Worm (Caenorhabditis elegans) whole organism, L4 larva: ENCODE results near the gene tmem-258.
A peak's percentile ranks its signal among the peaks of the same experiment; 100 is the strongest.

Experiments
- Y105C5A.15 ChIP-seq: fragments of 200-800 bp; sonication (Bioruptor generic); IDR thresholded peaks from 2 replicates; pipeline ENCODE4 v1.3.6; 2022; ENCODE audit warnings: missing genetic modification characterization, missing compliant biosample characterization
- Y5F2A.4 ChIP-seq: fragments of 200-800 bp; sonication (Bioruptor generic); optimal IDR thresholded peaks from 2 replicates; lab custom pipeline; 2018; ENCODE audit warnings: mild to moderate bottlenecking, missing genetic modification characterization, missing compliant biosample characterization
- ZK546.5 ChIP-seq, 2 experiments: sonication (generic microtip); optimal IDR thresholded peaks; 2 replicates each; lab custom pipeline; 2017; ENCODE audit warnings: missing biosample characterization in 2 of 2, missing genetic modification characterization in 2 of 2
- aha-1 ChIP-seq: fragments of 150-350 bp; peaks from one replicate; lab custom pipeline; 2014; ENCODE audit warnings: missing biosample characterization, missing genetic modification characterization
- aly-2 ChIP-seq: sonication (generic microtip); optimal IDR thresholded peaks from 2 replicates; lab custom pipeline; 2018; ENCODE audit warnings: missing biosample characterization, missing genetic modification characterization
- arid-1 ChIP-seq: fragments of 200-800 bp; sonication (Bioruptor generic); conservative IDR thresholded peaks from 2 replicates; pipeline ENCODE4 v1.3.6; 2022; ENCODE audit warnings: missing genetic modification reagents, missing genetic modification characterization, missing compliant biosample characterization
- ceh-20 ChIP-seq: fragments of 200-800 bp; sonication (Bioruptor generic); IDR thresholded peaks from 2 replicates; pipeline ENCODE4 v1.3.6; 2022; ENCODE audit warnings: missing genetic modification reagents, missing genetic modification characterization, missing compliant biosample characterization
- ces-1 ChIP-seq: fragments of 150-350 bp; sonication (generic microtip); optimal IDR thresholded peaks from 4 replicates; lab custom pipeline; 2014; ENCODE audit warnings: missing biosample characterization, missing genetic modification reagents, missing genetic modification characterization
- ctbp-1 ChIP-seq: fragments of 200-800 bp; sonication (Bioruptor generic); IDR thresholded peaks from 2 replicates; pipeline ENCODE4 v1.3.6; 2022; ENCODE audit warnings: missing genetic modification reagents, missing genetic modification characterization, missing compliant biosample characterization
- dmd-9 ChIP-seq: fragments of 200-800 bp; sonication (Bioruptor generic); IDR thresholded peaks from 2 replicates; pipeline ENCODE4 v1.3.6; 2022; ENCODE audit warnings: missing genetic modification reagents, missing genetic modification characterization, missing compliant biosample characterization
- dpl-1 ChIP-seq: fragments of 150-350 bp; optimal IDR thresholded peaks from 2 replicates; lab custom pipeline; 2014; ENCODE audit warnings: missing biosample characterization, missing genetic modification reagents, missing genetic modification characterization
- duxl-1 ChIP-seq: sonication (generic microtip); optimal IDR thresholded peaks from 2 replicates; lab custom pipeline; 2016; ENCODE audit warnings: mild to moderate bottlenecking, missing genetic modification characterization, moderate library complexity, missing compliant biosample characterization; ENCODE audit not compliant: poor library complexity
- egl-27 ChIP-seq: sonication (generic microtip); optimal IDR thresholded peaks from 3 replicates; lab custom pipeline; 2017; ENCODE audit warnings: missing biosample characterization, missing genetic modification reagents, missing genetic modification characterization
- fkh-10 ChIP-seq: fragments of 150-350 bp; optimal IDR thresholded peaks from 2 replicates; lab custom pipeline; 2014; ENCODE audit warnings: missing biosample characterization, missing genetic modification reagents, missing genetic modification characterization
- jun-1 ChIP-seq: fragments of 150-350 bp; optimal IDR thresholded peaks from 2 replicates; lab custom pipeline; 2014; ENCODE audit warnings: missing biosample characterization, missing genetic modification reagents, missing genetic modification characterization
- lim-7 ChIP-seq: fragments of 200-800 bp; sonication (Bioruptor generic); IDR thresholded peaks from 2 replicates; pipeline ENCODE4 v1.3.6; 2022; ENCODE audit warnings: missing genetic modification characterization, missing compliant biosample characterization
- lin-29 ChIP-seq: fragments of 200-800 bp; sonication (Bioruptor generic); IDR thresholded peaks from 2 replicates; pipeline ENCODE4 v1.3.6; 2022; ENCODE audit warnings: missing genetic modification reagents, missing genetic modification characterization, missing compliant biosample characterization
- lin-38 ChIP-seq: fragments of 200-800 bp; sonication (Bioruptor generic); IDR thresholded peaks from 2 replicates; pipeline ENCODE4 v1.3.6; 2022; ENCODE audit warnings: missing genetic modification reagents, missing genetic modification characterization, missing compliant biosample characterization
- lin-39 ChIP-seq: fragments of 150-350 bp; optimal IDR thresholded peaks from 2 replicates; lab custom pipeline; 2014; ENCODE audit warnings: missing biosample characterization, missing genetic modification reagents, missing genetic modification characterization
- lir-3 ChIP-seq: sonication (generic microtip); optimal IDR thresholded peaks from 2 replicates; lab custom pipeline; 2016; ENCODE audit warnings: mild to moderate bottlenecking, missing genetic modification characterization, missing compliant biosample characterization
- lsy-2 ChIP-seq, 2 experiments: fragments of 150-350 bp in 1 of 2; sonication (generic microtip) in 1 of 2; optimal IDR thresholded peaks; 2 replicates each; lab custom pipeline; 2014 to 2017; ENCODE audit warnings: missing biosample characterization in 2 of 2, missing genetic modification characterization in 2 of 2
- madf-5 ChIP-seq, 2 experiments: fragments of 200-800 bp; sonication (Bioruptor generic); IDR thresholded peaks; 2 replicates each; pipeline ENCODE4 v1.3.6; 2022; ENCODE audit warnings: missing compliant biosample characterization in 2 of 2, missing genetic modification characterization in 2 of 2
- madf-9 ChIP-seq: fragments of 200-800 bp; sonication (Bioruptor generic); conservative IDR thresholded peaks from 2 replicates; pipeline ENCODE4 v1.3.6; 2022; ENCODE audit warnings: missing genetic modification reagents, missing genetic modification characterization, missing compliant biosample characterization
- mdl-1 ChIP-seq, 2 experiments: fragments of 150-350 bp in 1 of 2; sonication (generic microtip) in 1 of 2; optimal IDR thresholded peaks; 2 replicates each; lab custom pipeline; 2014 to 2017; ENCODE audit warnings: missing biosample characterization in 2 of 2, missing genetic modification characterization in 2 of 2
- mxl-3 ChIP-seq: fragments of 200-800 bp; sonication (Bioruptor generic); optimal IDR thresholded peaks from 2 replicates; lab custom pipeline; 2018; ENCODE audit warnings: mild to moderate bottlenecking, missing genetic modification characterization, missing compliant biosample characterization
- nhr-10 ChIP-seq: fragments of 150-350 bp; optimal IDR thresholded peaks from 2 replicates; lab custom pipeline; 2014; ENCODE audit warnings: missing biosample characterization, missing genetic modification characterization
- nhr-102 ChIP-seq: sonication (generic microtip); optimal IDR thresholded peaks from 2 replicates; lab custom pipeline; 2016; ENCODE audit warnings: mild to moderate bottlenecking, missing genetic modification characterization, moderate library complexity, missing compliant biosample characterization
- nhr-111 ChIP-seq: fragments of 200-800 bp; sonication (Bioruptor generic); optimal IDR thresholded peaks from 2 replicates; lab custom pipeline; 2018; ENCODE audit warnings: mild to moderate bottlenecking, missing genetic modification characterization, missing compliant biosample characterization
- nhr-237 ChIP-seq: sonication (generic microtip); optimal IDR thresholded peaks from 2 replicates; lab custom pipeline; 2017; ENCODE audit warnings: missing biosample characterization, missing genetic modification characterization
- nhr-25 ChIP-seq: sonication (generic microtip); optimal IDR thresholded peaks from 2 replicates; lab custom pipeline; 2017; ENCODE audit warnings: missing genetic modification characterization, mild to moderate bottlenecking, missing compliant biosample characterization, antibody characterized with exemption, moderate library complexity, borderline replicate concordance; ENCODE audit not compliant: insufficient read depth
- nhr-48 ChIP-seq: sonication (generic microtip); optimal IDR thresholded peaks from 2 replicates; lab custom pipeline; 2016; ENCODE audit warnings: mild to moderate bottlenecking, missing genetic modification characterization, missing compliant biosample characterization
- nhr-77 ChIP-seq: fragments of 150-350 bp; optimal IDR thresholded peaks from 2 replicates; lab custom pipeline; 2014; ENCODE audit warnings: missing biosample characterization, missing genetic modification characterization
- pha-4 ChIP-seq, 2 experiments: fragments of 150-350 bp in 1 of 2; fragments of 200-800 bp in 1 of 2; sonication (Bioruptor generic) in 1 of 2; IDR thresholded peaks in 1 of 2; optimal IDR thresholded peaks in 1 of 2; 2 replicates each; pipeline versions ENCODE4 v1.3.6 to Lab custom; 2014 to 2022; ENCODE audit warnings: missing genetic modification characterization in 2 of 2, missing genetic modification reagents in 2 of 2, missing biosample characterization in 1 of 2, missing compliant biosample characterization in 1 of 2
- set-16 ChIP-seq: fragments of 200-800 bp; sonication (Bioruptor generic); IDR thresholded peaks from 2 replicates; pipeline ENCODE4 v1.3.6; 2022; ENCODE audit warnings: missing genetic modification reagents, missing genetic modification characterization, missing compliant biosample characterization
- skn-1 ChIP-seq: fragments of 150-350 bp; optimal IDR thresholded peaks from 2 replicates; lab custom pipeline; 2014; ENCODE audit warnings: missing biosample characterization, missing genetic modification characterization
- snpc-1.2 ChIP-seq: fragments of 200-800 bp; sonication (Bioruptor generic); IDR thresholded peaks from 2 replicates; pipeline ENCODE4 v1.3.6; 2022; ENCODE audit warnings: missing genetic modification reagents, missing genetic modification characterization, missing compliant biosample characterization
- snpc-4 ChIP-seq: fragments of 150-350 bp; optimal IDR thresholded peaks from 2 replicates; lab custom pipeline; 2014; ENCODE audit warnings: missing biosample characterization, missing genetic modification characterization
- tra-1 ChIP-seq: fragments of 200-800 bp; sonication (Bioruptor generic); IDR thresholded peaks from 2 replicates; pipeline ENCODE4 v1.3.6; 2022; ENCODE audit warnings: missing genetic modification reagents, missing genetic modification characterization, missing compliant biosample characterization
- zfp-3 ChIP-seq: fragments of 200-800 bp; sonication (Bioruptor generic); conservative IDR thresholded peaks from 2 replicates; pipeline ENCODE4 v1.3.6; 2022; ENCODE audit warnings: missing genetic modification reagents, missing genetic modification characterization, missing compliant biosample characterization
- zip-2 ChIP-seq: fragments of 150-350 bp; optimal IDR thresholded peaks from 2 replicates; lab custom pipeline; 2014; ENCODE audit warnings: missing biosample characterization, missing genetic modification characterization
- ztf-11 ChIP-seq: fragments of 150-350 bp; optimal IDR thresholded peaks from 2 replicates; lab custom pipeline; 2014; ENCODE audit warnings: missing biosample characterization, missing genetic modification characterization
- ztf-7 ChIP-seq: fragments of 150-350 bp; optimal IDR thresholded peaks from 2 replicates; lab custom pipeline; 2014; ENCODE audit warnings: missing biosample characterization, missing genetic modification characterization

tmem-258 gene

DNA sequence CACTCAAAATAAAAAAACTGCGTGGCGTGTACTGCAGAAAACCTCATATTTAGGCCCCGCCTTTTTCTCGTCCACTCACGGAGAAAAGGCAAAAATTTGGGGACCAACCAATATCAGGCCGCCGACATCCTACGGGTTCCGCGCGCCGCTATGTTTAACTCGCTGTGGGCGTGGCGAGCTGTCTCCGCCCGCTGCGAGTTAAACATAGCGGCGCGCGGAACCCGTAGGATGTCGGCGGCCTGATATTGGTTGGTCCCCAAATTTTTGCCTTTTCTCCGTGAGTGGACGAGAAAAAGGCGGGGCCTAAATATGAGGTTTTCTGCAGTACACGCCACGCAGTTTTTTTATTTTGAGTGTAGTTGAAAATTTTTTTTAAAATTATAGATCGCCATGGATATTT lies at the start of gene tmem-258:
Gene tmem-258 (plus strand): TSS at position 385 of the 400 bp plus-strand sequence.
- TF ChIP-seq lin-38 (GFP tag; lab: Robert Waterston, UW) = peak; percentile 31

DNA sequence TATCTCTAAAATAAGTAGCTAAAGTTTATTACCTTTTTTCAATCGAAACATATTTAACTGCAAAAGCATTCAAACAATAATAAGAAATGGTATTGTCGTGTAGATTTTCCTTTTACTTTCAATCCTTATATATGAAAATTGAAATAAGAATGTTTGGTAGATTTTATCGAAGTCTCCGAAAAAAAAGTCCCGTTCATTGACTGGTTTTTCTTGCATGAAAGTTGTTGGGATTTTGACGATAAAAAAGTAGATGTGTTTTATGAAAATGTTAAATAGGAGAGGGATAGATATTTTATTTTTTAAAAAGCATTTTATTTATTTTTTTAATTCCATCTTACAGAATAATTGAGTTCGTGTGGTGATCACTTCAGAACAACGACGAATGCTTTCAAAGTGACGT lies 47.1 kb upstream of the tmem-258 start, which contains the start of gene C33G8.13:
Gene C33G8.13 (minus strand): TSS at position 101 of the 400 bp plus-strand sequence.
- no peak for TF ChIP-seq nhr-77 (tag; lab: Kevin White, UChicago)
- no peak for TF ChIP-seq madf-9
- no peak for TF ChIP-seq snpc-1.2 (GFP tag; lab: Robert Waterston, UW)
- TF ChIP-seq duxl-1 (tag; lab: Kevin White, UChicago) = no peak
- TF ChIP-seq arid-1 = no peak
- no peak for TF ChIP-seq snpc-4 (tag; lab: Kevin White, UChicago)
- TF ChIP-seq nhr-102 = no peak
- no peak for TF ChIP-seq nhr-111 (GFP tag; lab: Kevin White, UChicago)
- TF ChIP-seq ztf-7 (tag; lab: Kevin White, UChicago) = no peak
- no peak for TF ChIP-seq nhr-10 (tag; lab: Kevin White, UChicago)
- no peak for TF ChIP-seq ztf-11 (tag; lab: Kevin White, UChicago)
- TF ChIP-seq Y5F2A.4 = no peak
- TF ChIP-seq nhr-48 (tag; lab: Kevin White, UChicago) = no peak
- no peak for TF ChIP-seq dmd-9 (GFP tag; lab: Robert Waterston, UW)
- no peak for TF ChIP-seq lim-7

DNA sequence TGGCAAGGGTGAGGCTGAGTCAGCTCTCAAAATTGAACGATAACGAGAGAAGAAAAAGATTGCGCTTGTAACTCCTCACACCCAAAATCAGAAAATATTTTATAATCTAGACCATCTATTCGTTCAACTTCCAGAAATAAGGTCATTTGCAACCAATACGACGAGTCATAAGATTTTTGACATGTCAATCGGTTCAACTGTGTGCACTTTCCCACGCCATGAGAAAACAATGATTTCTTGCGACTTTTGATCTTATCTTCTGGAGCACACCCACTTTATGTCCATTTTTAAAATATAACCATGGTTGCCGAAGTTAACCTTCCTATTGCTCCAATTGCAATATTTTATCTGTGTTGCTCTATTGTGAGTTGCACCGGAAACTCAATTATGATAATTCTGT lies 45.9 kb upstream of the tmem-258 start, which contains the start of gene srsx-32:
Gene srsx-32 (plus strand): TSS at position 301 of the 400 bp plus-strand sequence.
- TF ChIP-seq egl-27 (tag; lab: Kevin White, UChicago) (no peak), lsy-2 (tag; optimal IDR thresholded peaks at IDR 0.05; lab: Kevin White, UChicago) (no peak), mxl-3 (GFP tag; lab: Kevin White, UChicago) (no peak), mdl-1 (tag; optimal IDR thresholded peaks at IDR 0.05; lab: Kevin White, UChicago) (no peak), nhr-237 (tag; lab: Kevin White, UChicago) (no peak), skn-1 (tag; lab: Kevin White, UChicago) (no peak), zip-2 (tag; lab: Kevin White, UChicago) (no peak), aly-2 (tag; lab: Kevin White, UChicago) (no peak), nhr-25 (tag; lab: Kevin White, UChicago) (no peak)

DNA sequence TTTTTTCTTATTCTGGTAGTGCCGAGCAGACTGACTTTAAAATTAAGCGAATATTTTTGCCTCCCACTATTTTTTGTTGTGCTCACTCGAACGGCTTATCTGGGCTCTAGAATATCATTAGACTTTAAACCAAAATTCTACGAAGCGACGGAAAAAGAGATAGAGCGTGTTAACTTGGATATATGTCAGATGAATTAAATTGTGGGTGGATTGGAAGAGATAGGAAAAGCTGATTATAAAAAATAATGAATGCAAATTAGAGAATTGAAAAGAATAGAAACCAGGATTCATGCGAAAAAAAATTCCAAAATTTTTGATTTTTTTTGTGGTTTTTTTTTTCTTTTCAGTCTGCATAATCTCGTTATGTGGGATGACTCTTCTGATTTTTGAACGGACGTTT lies 41.2 kb upstream of the tmem-258 start, which contains the start of gene F20A1.4:
Gene F20A1.4 (minus strand): TSS at position 101 of the 400 bp plus-strand sequence.
- TF ChIP-seq set-16 (GFP tag; lab: Robert Waterston, UW) (no peak), pha-4 (GFP tag; IDR thresholded peaks at IDR 0.05; lab: Robert Waterston, UW) (no peak), pha-4 (tag; optimal IDR thresholded peaks at IDR 0.05; lab: Kevin White, UChicago) (no peak), ces-1 (GFP tag; lab: Kevin White, UChicago) (no peak), madf-9 (no peak), fkh-10 (no peak), zfp-3 (GFP tag; lab: Robert Waterston, UW) (no peak)
- TF ChIP-seq, all 104 proteins: peak for 0

DNA sequence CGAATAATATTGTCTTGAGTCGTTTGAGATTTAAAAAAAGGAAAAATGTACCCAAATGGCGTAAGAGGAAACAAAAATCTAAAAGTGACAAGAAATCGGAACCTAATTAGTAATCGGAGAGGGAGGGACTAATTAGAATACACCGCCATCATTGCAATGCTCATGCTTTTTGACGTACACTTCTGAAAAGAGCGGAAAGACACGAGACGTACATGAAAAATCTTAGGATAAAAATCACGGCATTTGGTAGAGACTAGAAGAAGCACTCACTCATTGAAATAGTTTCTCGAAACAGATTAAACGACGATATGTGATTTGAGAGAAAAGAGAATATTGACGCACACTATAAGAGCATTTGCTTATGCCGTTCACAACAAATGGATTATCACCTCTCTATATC lies 40.0 kb upstream of the tmem-258 start:
- TF ChIP-seq ceh-20 (GFP tag; lab: Robert Waterston, UW) (no peak), ctbp-1 (GFP tag; lab: Robert Waterston, UW) (no peak), nhr-102 (no peak), dpl-1 (no peak), tra-1 (no peak), nhr-48 (tag; lab: Kevin White, UChicago) (no peak), mdl-1 (tag; optimal IDR thresholded peaks at IDR 0.05; lab: Kevin White, UChicago) (no peak), lin-39 (tag; lab: Kevin White, UChicago) (no peak), madf-9 (no peak), madf-5 (GFP tag; IDR thresholded peaks at IDR 0.05; lab: Robert Waterston, UW) (no peak), aha-1 (no peak), nhr-111 (GFP tag; lab: Kevin White, UChicago) (no peak), lir-3 (tag; lab: Kevin White, UChicago) (no peak), ZK546.5 (tag; optimal IDR thresholded peaks at IDR 0.05; lab: Kevin White, UChicago) (no peak), jun-1 (tag; lab: Kevin White, UChicago) (no peak), Y105C5A.15 (GFP tag; lab: Robert Waterston, UW) (no peak), lin-29 (no peak)
- TF ChIP-seq, all 104 proteins: peak for 0
